Worm (Caenorhabditis elegans): ENCODE measurements around the gene C34F11.5.

The C34F11.5 gene

DNA sequence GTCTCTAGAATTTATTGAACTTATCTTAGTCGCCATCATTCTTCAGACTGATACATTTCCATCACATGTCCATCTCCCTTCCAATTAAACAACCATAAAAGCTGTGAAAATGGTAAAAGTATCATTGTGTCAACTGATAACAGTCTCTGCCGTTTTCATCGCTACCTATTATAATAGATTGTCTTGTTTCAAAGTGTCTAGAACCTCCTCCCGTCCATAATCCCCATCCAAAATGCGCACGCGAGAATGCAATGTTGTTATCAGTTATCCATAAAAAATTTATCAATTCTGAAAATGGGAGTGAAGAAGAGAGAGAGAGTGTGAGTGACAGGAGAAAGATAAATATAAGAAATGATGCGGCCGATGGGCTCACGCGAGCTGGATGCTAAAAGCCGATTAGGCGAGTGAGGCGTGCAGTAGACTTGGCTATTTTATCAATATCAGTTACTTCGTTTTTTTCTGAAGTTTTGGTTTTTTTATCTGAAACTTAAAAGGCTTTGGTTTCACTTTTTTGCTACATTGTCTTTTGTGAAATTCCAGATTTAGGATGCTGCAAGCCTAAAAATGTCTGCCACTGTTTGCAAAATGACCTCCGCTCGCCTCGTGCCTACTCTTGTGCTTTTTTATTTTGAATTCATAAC, 6.4 kb downstream of the C34F11.5 start (continued):
- TF ChIP-seq snu-23 (GFP tag; optimal IDR thresholded peaks at IDR 0.05) (no peak), zip-4 (GFP tag; optimal IDR thresholded peaks at IDR 0.05) (no peak), hpl-2 (GFP tag; optimal IDR thresholded peaks at IDR 0.05) (no peak), pag-3 (tag; optimal IDR thresholded peaks at IDR 0.05; ENCODE audit: borderline replicate concordance, insufficient read depth) (no peak), unc-130 (tag; optimal IDR thresholded peaks at IDR 0.05) (no peak), lin-39 (tag; optimal IDR thresholded peaks at IDR 0.05) (no peak), efl-3 (GFP tag; optimal IDR thresholded peaks at IDR 0.05) (no peak), mef-2 (tag; optimal IDR thresholded peaks at IDR 0.05) (no peak), nhr-11 (tag; optimal IDR thresholded peaks at IDR 0.05) (no peak), egl-27 (tag; optimal IDR thresholded peaks at IDR 0.05) (no peak), C16A3.4 (tag; optimal IDR thresholded peaks at IDR 0.05) (no peak), nhr-12 (tag; optimal IDR thresholded peaks at IDR 0.05) (no peak), skn-1 (tag; optimal IDR thresholded peaks at IDR 0.05) (no peak), nhr-71 (tag; optimal IDR thresholded peaks at IDR 0.05) (peak; percentile 44), sox-4 (tag; optimal IDR thresholded peaks at IDR 0.05) (no peak), Y116A8C.19 (tag; optimal IDR thresholded peaks at IDR 0.05; ENCODE audit: borderline replicate concordance) (no peak), ces-1 (GFP tag; optimal IDR thresholded peaks at IDR 0.05) (no peak), fkh-4 (tag; optimal IDR thresholded peaks at IDR 0.05; ENCODE audit: borderline replicate concordance) (no peak), ets-5 (GFP tag; IDR thresholded peaks at IDR 0.05) (no peak), alr-1 (tag; optimal IDR thresholded peaks at IDR 0.05; ENCODE audit: borderline replicate concordance) (no peak), grh-1 (GFP tag; IDR thresholded peaks at IDR 0.05) (no peak), mdl-1 (tag; optimal IDR thresholded peaks at IDR 0.05) (no peak), nhr-77 (tag; optimal IDR thresholded peaks at IDR 0.05) (no peak), fkh-8 (tag; optimal IDR thresholded peaks at IDR 0.05) (no peak), ceh-88 (GFP tag; IDR thresholded peaks at IDR 0.05) (no peak), aly-2 (tag; optimal IDR thresholded peaks at IDR 0.05) (no peak), nhr-19 (GFP tag; conservative IDR thresholded peaks at IDR 0.05) (no peak), swsn-7 (tag; optimal IDR thresholded peaks at IDR 0.05) (no peak), nhr-84 (tag; optimal IDR thresholded peaks at IDR 0.05) (no peak), dsc-1 (tag; optimal IDR thresholded peaks at IDR 0.05) (peak; percentile 50), lin-14 (GFP tag; optimal IDR thresholded peaks at IDR 0.05) (peak; percentile 32), hlh-17 (GFP tag; optimal IDR thresholded peaks at IDR 0.05; ENCODE audit: borderline replicate concordance) (no peak), irx-1 (tag; optimal IDR thresholded peaks at IDR 0.05) (no peak), lin-35 (GFP tag; optimal IDR thresholded peaks at IDR 0.05) (peak in 1 of 2 experiments; percentile 55), ama-1 (optimal IDR thresholded peaks at IDR 0.05) (no peak), mep-1 (tag; optimal IDR thresholded peaks at IDR 0.05) (peak; percentile 22), efl-1 (optimal IDR thresholded peaks at IDR 0.05) (no peak), efl-1 (GFP tag; optimal IDR thresholded peaks at IDR 0.05 in 1 of 2) (no peak), aha-1 (tag; optimal IDR thresholded peaks at IDR 0.05) (no peak), ztf-4 (tag; optimal IDR thresholded peaks at IDR 0.05) (no peak), nhr-47 (tag; optimal IDR thresholded peaks at IDR 0.05) (peak; percentile 16)

DNA sequence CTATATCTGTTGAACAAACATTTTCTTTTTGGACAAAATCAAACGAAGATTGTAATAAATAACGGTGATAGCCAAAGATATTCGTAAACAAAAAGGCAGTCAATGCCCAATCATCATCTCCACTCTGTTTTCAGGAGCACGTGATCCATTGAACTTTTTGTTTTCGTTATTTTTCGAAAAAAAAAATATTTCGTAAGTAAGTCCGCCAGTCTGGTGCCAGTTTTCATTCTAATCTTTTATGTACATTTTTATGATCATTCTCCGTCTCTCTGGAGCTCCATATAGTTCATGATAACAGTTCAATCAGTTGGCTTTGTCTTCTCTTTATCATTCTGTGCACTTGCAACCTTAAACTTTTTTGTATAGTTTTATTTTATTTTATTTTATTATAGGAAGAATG, 7.3 kb downstream of the C34F11.5 start, which contains the start of gene ampd-1:
TSS of gene ampd-1 (plus strand) at position 393 of the 400 bp plus-strand sequence.
- TF ChIP-seq unc-30 (tag; optimal IDR thresholded peaks at IDR 0.05), result no peak
- no peak for TF ChIP-seq lsy-2 (tag; optimal IDR thresholded peaks at IDR 0.05)
- TF ChIP-seq dsc-1 (tag; optimal IDR thresholded peaks at IDR 0.05), result no peak
- TF ChIP-seq alr-1 (tag; optimal IDR thresholded peaks at IDR 0.05; ENCODE audit: borderline replicate concordance), result no peak
- TF ChIP-seq sptf-1 (tag; optimal IDR thresholded peaks at IDR 0.05), result no peak
- peak; percentile 27 for TF ChIP-seq snu-23 (GFP tag; optimal IDR thresholded peaks at IDR 0.05)
- no peak for TF ChIP-seq ceh-82 (tag; optimal IDR thresholded peaks at IDR 0.05)
- TF ChIP-seq fkh-4 (tag; optimal IDR thresholded peaks at IDR 0.05; ENCODE audit: borderline replicate concordance), result no peak
- TF ChIP-seq C34B4.2 (tag; optimal IDR thresholded peaks at IDR 0.05), result no peak
- TF ChIP-seq nhr-76 (tag; optimal IDR thresholded peaks at IDR 0.05), result no peak
- TF ChIP-seq unc-98 (GFP tag; IDR thresholded peaks at IDR 0.05), result no peak
- TF ChIP-seq nhr-90 (tag; optimal IDR thresholded peaks at IDR 0.05; ENCODE audit: poor library complexity), result peak; percentile 1
- no peak for TF ChIP-seq F16B12.6 (tag; optimal IDR thresholded peaks at IDR 0.05)
- no peak for TF ChIP-seq sup-37 (GFP tag; optimal IDR thresholded peaks at IDR 0.05)
- no peak for TF ChIP-seq aha-1 (tag; optimal IDR thresholded peaks at IDR 0.05)
- no peak for TF ChIP-seq fkh-8 (tag; optimal IDR thresholded peaks at IDR 0.05)
- no peak for TF ChIP-seq pag-3 (tag; optimal IDR thresholded peaks at IDR 0.05; ENCODE audit: borderline replicate concordance, insufficient read depth)
- TF ChIP-seq vab-15 (tag; optimal IDR thresholded peaks at IDR 0.05), result no peak
- no peak for TF ChIP-seq blmp-1 (tag; optimal IDR thresholded peaks at IDR 0.05)
- peak; percentile 89 for TF ChIP-seq elt-2 (tag; optimal IDR thresholded peaks at IDR 0.05)

Data from whole organism, L1 larva.